Worm (Caenorhabditis elegans) whole organism, young adult: ENCODE data around the gene K09D9.1.

ENCODE experiments used
- F49E8.2 ChIP-seq: sonication (generic microtip); optimal IDR thresholded peaks from 3 replicates; lab custom pipeline; 2017; ENCODE audit warnings: missing genetic modification characterization, mild to moderate bottlenecking, missing compliant biosample characterization, antibody characterized with exemption, moderate library complexity; ENCODE audit not compliant: insufficient read depth
- ama-1 ChIP-seq, 3 experiments: fragments of 150-350 bp in 1 of 3; sonication (generic microtip) in 2 of 3; optimal IDR thresholded peaks; 2 replicates each; lab custom pipeline; 2014 to 2018; ENCODE audit warnings: missing biosample characterization in 2 of 3, missing genetic modification characterization in 2 of 3, missing genetic modification reagents in 2 of 3
- athp-1 ChIP-seq: sonication (generic microtip); optimal IDR thresholded peaks from 2 replicates; lab custom pipeline; 2017; ENCODE audit warnings: mild to moderate bottlenecking, missing genetic modification characterization, missing compliant biosample characterization
- bed-2 ChIP-seq: fragments of 200-800 bp; sonication (Bioruptor generic); IDR thresholded peaks from 2 replicates; pipeline ENCODE4 v1.3.6; 2022; ENCODE audit warnings: missing genetic modification reagents, missing genetic modification characterization, missing compliant biosample characterization
- ceh-58 ChIP-seq: fragments of 200-800 bp; sonication (Bioruptor generic); IDR thresholded peaks from 2 replicates; pipeline ENCODE4 v1.3.6; 2022; ENCODE audit warnings: missing genetic modification characterization, missing compliant biosample characterization
- hmg-20 ChIP-seq: fragments of 200-800 bp; sonication (Bioruptor generic); IDR thresholded peaks from 2 replicates; pipeline ENCODE4 v1.3.6; 2022; ENCODE audit warnings: missing genetic modification reagents, missing genetic modification characterization, missing compliant biosample characterization
- lag-1 ChIP-seq: fragments of 200-800 bp; sonication (Bioruptor generic); IDR thresholded peaks from 2 replicates; pipeline ENCODE4 v1.3.6; 2022; ENCODE audit warnings: missing genetic modification reagents, missing genetic modification characterization, missing compliant biosample characterization
- lin-26 ChIP-seq: fragments of 200-800 bp; sonication (Bioruptor generic); IDR thresholded peaks from 2 replicates; pipeline ENCODE4 v1.3.6; 2022; ENCODE audit warnings: missing genetic modification reagents, missing genetic modification characterization, missing compliant biosample characterization
- madf-3 ChIP-seq: fragments of 200-800 bp; sonication (Bioruptor generic); IDR thresholded peaks from 2 replicates; pipeline ENCODE4 v1.3.6; 2022; ENCODE audit warnings: missing genetic modification reagents, missing genetic modification characterization, missing compliant biosample characterization
- nhr-120 ChIP-seq: fragments of 200-800 bp; sonication (Bioruptor generic); IDR thresholded peaks from 2 replicates; pipeline ENCODE4 v1.3.6; 2022; ENCODE audit warnings: missing genetic modification characterization, missing compliant biosample characterization
- rpc-1 ChIP-seq, 2 experiments: fragments of 150-350 bp in 1 of 2; sonication (generic microtip) in 1 of 2; optimal IDR thresholded peaks; 2 replicates each; lab custom pipeline; 2014 to 2018; ENCODE audit warnings: missing biosample characterization in 1 of 2, missing genetic modification characterization in 1 of 2, missing genetic modification reagents in 1 of 2, missing genotype in 1 of 2
- zfh-2 ChIP-seq: fragments of 200-800 bp; sonication (Bioruptor generic); conservative IDR thresholded peaks from 2 replicates; pipeline ENCODE4 v1.3.6; 2022; ENCODE audit warnings: missing genetic modification reagents, missing genetic modification characterization, missing compliant biosample characterization

- TF ChIP-seq lag-1 (GFP tag; lab: Robert Waterston, UW), result no peak
- TF ChIP-seq ama-1 (optimal IDR thresholded peaks at IDR 0.05; lab: Kevin White, UChicago), result no peak
- TF ChIP-seq ama-1 (GFP tag; optimal IDR thresholded peaks at IDR 0.05; lab: Kevin White, UChicago), result no peak
- TF ChIP-seq F49E8.2 (tag; lab: Kevin White, UChicago), result no peak
- no peak for TF ChIP-seq athp-1 (tag; lab: Kevin White, UChicago)
- TF ChIP-seq zfh-2 (GFP tag; lab: Robert Waterston, UW), result no peak
- TF ChIP-seq ceh-58, result no peak
- no peak for TF ChIP-seq rpc-1 (optimal IDR thresholded peaks at IDR 0.05; lab: Kevin White, UChicago)
- TF ChIP-seq rpc-1 (tag; optimal IDR thresholded peaks at IDR 0.05; lab: Kevin White, UChicago), result no peak
- no peak for TF ChIP-seq bed-2 (GFP tag; lab: Robert Waterston, UW)
- no peak for TF ChIP-seq madf-3
- TF ChIP-seq nhr-120 (GFP tag; lab: Robert Waterston, UW), result no peak
- no peak for TF ChIP-seq hmg-20 (GFP tag; lab: Robert Waterston, UW)
- TF ChIP-seq lin-26, result no peak
Observed at ce11 chrV:3992334-3992733, 32.5 kb upstream of the K09D9.1 start.
